Fruit fly (Drosophila melanogaster) whole organism, embryonic: ENCODE results near the gene CG31459.
A peak's percentile ranks its signal among the peaks of the same experiment; 100 is the strongest.

Experiments used
- Ada2b ChIP-seq: fragments of 200-800 bp; sonication (Bioruptor generic); IDR thresholded peaks from 2 replicates; pipeline ENCODE4 v1.3.6; 2022; ENCODE audit warnings: missing biosample characterization, missing genetic modification characterization
- B-H2 ChIP-seq: fragments of 200-800 bp; sonication (Bioruptor generic); optimal IDR thresholded peaks from 2 replicates; lab custom pipeline; 2018; ENCODE audit warnings: missing biosample characterization, mild to moderate bottlenecking, missing genetic modification characterization
- CG10321 ChIP-seq: fragments of 200-800 bp; sonication (Bioruptor generic); IDR thresholded peaks from 2 replicates; pipeline ENCODE4 v1.3.6; 2022; ENCODE audit warnings: missing biosample characterization, missing genetic modification characterization
- CG11398 ChIP-seq: fragments of 200-800 bp; sonication (Bioruptor generic); optimal IDR thresholded peaks from 2 replicates; lab custom pipeline; 2016; ENCODE audit warnings: missing biosample characterization, missing genetic modification characterization
- CG12104 ChIP-seq: fragments of 200-800 bp; sonication (Bioruptor generic); optimal IDR thresholded peaks from 3 replicates; lab custom pipeline; 2016; ENCODE audit warnings: missing biosample characterization, missing genetic modification characterization
- CG12769 ChIP-seq: fragments of 200-800 bp; sonication (Bioruptor generic); optimal IDR thresholded peaks from 2 replicates; lab custom pipeline; 2019; ENCODE audit warnings: missing biosample characterization, mild to moderate bottlenecking, missing genetic modification characterization, moderate library complexity
- CG13123 ChIP-seq: fragments of 200-800 bp; sonication (Bioruptor generic); optimal IDR thresholded peaks from 2 replicates; lab custom pipeline; 2016; ENCODE audit warnings: missing biosample characterization, missing genetic modification characterization
- CG14710 ChIP-seq: fragments of 200-800 bp; sonication (Bioruptor generic); optimal IDR thresholded peaks from 3 replicates; lab custom pipeline; 2019; ENCODE audit warnings: missing biosample characterization, mild to moderate bottlenecking, missing genetic modification characterization, moderate library complexity
- CG17385 ChIP-seq: fragments of 200-800 bp; sonication (Bioruptor generic); optimal IDR thresholded peaks from 3 replicates; lab custom pipeline; 2018; ENCODE audit warnings: missing biosample characterization, mild to moderate bottlenecking, missing genetic modification characterization
- CG1832 ChIP-seq: fragments of 200-800 bp; sonication (Bioruptor generic); optimal IDR thresholded peaks from 2 replicates; lab custom pipeline; 2017; ENCODE audit warnings: missing biosample characterization, mild to moderate bottlenecking, missing genetic modification characterization, inconsistent platforms
- CG2120 ChIP-seq: fragments of 200-800 bp; sonication (Bioruptor generic); optimal IDR thresholded peaks from 3 replicates; lab custom pipeline; 2016; ENCODE audit warnings: missing biosample characterization, missing genetic modification characterization
- CG2712 ChIP-seq: fragments of 200-800 bp; optimal IDR thresholded peaks from 3 replicates; lab custom pipeline; 2019; ENCODE audit warnings: missing biosample characterization, mild to moderate bottlenecking, missing genetic modification characterization, moderate library complexity
- CG3281 ChIP-seq: fragments of 200-800 bp; sonication (Bioruptor generic); optimal IDR thresholded peaks from 3 replicates; lab custom pipeline; 2017; ENCODE audit warnings: missing biosample characterization, mild to moderate bottlenecking, missing genetic modification characterization
- CG4854 ChIP-seq: fragments of 200-800 bp; sonication (Bioruptor generic); optimal IDR thresholded peaks from 2 replicates; lab custom pipeline; 2016; ENCODE audit warnings: missing biosample characterization, missing genetic modification characterization, inconsistent platforms
- CG5245 ChIP-seq: fragments of 200-800 bp; sonication (Bioruptor generic); optimal IDR thresholded peaks from 3 replicates; lab custom pipeline; 2016; ENCODE audit warnings: missing biosample characterization, missing genetic modification characterization
- CG6175 ChIP-seq: fragments of 200-800 bp; sonication (Bioruptor generic); IDR thresholded peaks from 3 replicates; pipeline ENCODE4 v1.3.6; 2022; ENCODE audit warnings: missing biosample characterization, missing genetic modification characterization
- CG6272 ChIP-seq: fragments of 200-800 bp; sonication (Bioruptor generic); IDR thresholded peaks from 2 replicates; pipeline ENCODE4 v1.3.6; 2022; ENCODE audit warnings: missing biosample characterization, missing genetic modification characterization
- CG7745 ChIP-seq: fragments of 200-800 bp; sonication (Bioruptor generic); optimal IDR thresholded peaks from 2 replicates; lab custom pipeline; 2018; ENCODE audit warnings: missing biosample characterization, mild to moderate bottlenecking, missing genetic modification characterization, moderate library complexity
- CG7839 ChIP-seq: fragments of 200-800 bp; sonication (Bioruptor generic); optimal IDR thresholded peaks from 3 replicates; lab custom pipeline; 2018; ENCODE audit warnings: missing biosample characterization, mild to moderate bottlenecking, missing genetic modification characterization, moderate library complexity
- CG9437 ChIP-seq: fragments of 200-800 bp; sonication (Bioruptor generic); optimal IDR thresholded peaks from 2 replicates; lab custom pipeline; 2018; ENCODE audit warnings: missing biosample characterization, mild to moderate bottlenecking, missing genetic modification characterization
- Dbx ChIP-seq: fragments of 200-800 bp; sonication (Bioruptor generic); IDR thresholded peaks from 3 replicates; pipeline ENCODE4 v1.3.6; 2022; ENCODE audit warnings: missing biosample characterization, missing genetic modification characterization
- HLH4C ChIP-seq: fragments of 200-800 bp; sonication (Bioruptor generic); IDR thresholded peaks from 3 replicates; pipeline ENCODE4 v1.3.6; 2022; ENCODE audit warnings: missing biosample characterization, missing genetic modification characterization; ENCODE audit not compliant: partially characterized antibody
- Hsf ChIP-seq: fragments of 200-800 bp; sonication (Bioruptor generic); optimal IDR thresholded peaks from 3 replicates; lab custom pipeline; 2016; ENCODE audit warnings: missing biosample characterization, missing genetic modification characterization
- NFAT ChIP-seq: fragments of 200-800 bp; sonication (Bioruptor generic); IDR thresholded peaks from 2 replicates; pipeline ENCODE4 v1.3.6; 2022; ENCODE audit warnings: missing biosample characterization, missing genetic modification characterization
- Oli ChIP-seq: fragments of 200-800 bp; sonication (Bioruptor generic); optimal IDR thresholded peaks from 2 replicates; lab custom pipeline; 2018; ENCODE audit warnings: missing biosample characterization, mild to moderate bottlenecking, missing genetic modification characterization, moderate library complexity
- Taf1 ChIP-seq: fragments of 200-800 bp; sonication (Bioruptor generic); IDR thresholded peaks from 2 replicates; pipeline ENCODE4 v1.3.6; 2022; ENCODE audit warnings: missing biosample characterization, missing genetic modification characterization
- Vsx1 ChIP-seq: fragments of 200-800 bp; sonication (Bioruptor generic); optimal IDR thresholded peaks from 2 replicates; lab custom pipeline; 2017; ENCODE audit warnings: missing biosample characterization, mild to moderate bottlenecking, missing genetic modification characterization, missing genetic modification reagents
- ac ChIP-seq: fragments of 200-800 bp; sonication (Bioruptor generic); optimal IDR thresholded peaks from 3 replicates; lab custom pipeline; 2017; ENCODE audit warnings: missing biosample characterization, mild to moderate bottlenecking, missing genetic modification characterization
- caup ChIP-seq: fragments of 200-800 bp; sonication (Bioruptor generic); optimal IDR thresholded peaks from 3 replicates; lab custom pipeline; 2017; ENCODE audit warnings: missing biosample characterization, mild to moderate bottlenecking, missing genetic modification characterization, moderate library complexity; ENCODE audit not compliant: severe bottlenecking
- chif ChIP-seq, 2 experiments: fragments of 200-800 bp; sonication (Bioruptor generic); optimal IDR thresholded peaks; 3 replicates each; lab custom pipeline; 2016; ENCODE audit warnings: missing biosample characterization in 2 of 2, missing genetic modification characterization in 2 of 2
- crp ChIP-seq, 2 experiments: fragments of 200-800 bp; sonication (Bioruptor generic); optimal IDR thresholded peaks; 2 replicates in 1 of 2; 3 replicates in 1 of 2; lab custom pipeline; 2017; ENCODE audit warnings: missing biosample characterization in 2 of 2, missing genetic modification characterization in 2 of 2, mild to moderate bottlenecking in 1 of 2, moderate library complexity in 1 of 2
- cwo ChIP-seq: fragments of 200-800 bp; sonication (Bioruptor generic); optimal IDR thresholded peaks from 3 replicates; lab custom pipeline; 2017; ENCODE audit warnings: missing biosample characterization, missing genetic modification characterization, mild to moderate bottlenecking, moderate library complexity, missing genetic modification reagents
- gce ChIP-seq: fragments of 200-800 bp; sonication (Bioruptor generic); IDR thresholded peaks from 3 replicates; pipeline ENCODE4 v1.3.6; 2022; ENCODE audit warnings: missing biosample characterization, missing genetic modification characterization
- grn ChIP-seq: fragments of 200-800 bp; sonication (Bioruptor generic); optimal IDR thresholded peaks from 3 replicates; lab custom pipeline; 2017; ENCODE audit warnings: missing biosample characterization, missing genetic modification characterization
- lab ChIP-seq: fragments of 200-800 bp; sonication (Bioruptor generic); optimal IDR thresholded peaks from 3 replicates; lab custom pipeline; 2017; ENCODE audit warnings: missing biosample characterization, missing genetic modification characterization, mild to moderate bottlenecking, moderate library complexity, missing genetic modification reagents
- luna ChIP-seq: fragments of 200-800 bp; sonication (Bioruptor generic); optimal IDR thresholded peaks from 2 replicates; lab custom pipeline; 2016; ENCODE audit warnings: missing biosample characterization, missing genetic modification characterization
- mld ChIP-seq: fragments of 200-800 bp; sonication (Bioruptor generic); IDR thresholded peaks from 3 replicates; pipeline ENCODE4 v1.3.6; 2022; ENCODE audit warnings: missing biosample characterization, missing genetic modification characterization; ENCODE audit not compliant: partially characterized antibody
- nau ChIP-seq: fragments of 200-800 bp; sonication (Bioruptor generic); optimal IDR thresholded peaks from 3 replicates; lab custom pipeline; 2017; ENCODE audit warnings: missing biosample characterization, mild to moderate bottlenecking, missing genetic modification characterization, missing genetic modification reagents
- oc ChIP-seq: fragments of 200-800 bp; sonication (Bioruptor generic); optimal IDR thresholded peaks from 2 replicates; lab custom pipeline; 2018; ENCODE audit warnings: missing biosample characterization, mild to moderate bottlenecking, missing genetic modification characterization, moderate library complexity
- phol ChIP-seq: fragments of 200-800 bp; sonication (Bioruptor generic); optimal IDR thresholded peaks from 3 replicates; lab custom pipeline; 2018; ENCODE audit warnings: missing biosample characterization, mild to moderate bottlenecking, missing genetic modification characterization, moderate library complexity
- pita ChIP-seq: fragments of 200-800 bp; sonication (Bioruptor generic); optimal IDR thresholded peaks from 2 replicates; lab custom pipeline; 2017; ENCODE audit warnings: missing biosample characterization, mild to moderate bottlenecking, missing genetic modification characterization
- psq ChIP-seq: fragments of 200-800 bp; sonication (Bioruptor generic); optimal IDR thresholded peaks from 2 replicates; lab custom pipeline; 2017; ENCODE audit warnings: missing biosample characterization, missing genetic modification characterization
- run ChIP-seq: fragments of 200-800 bp; sonication (Bioruptor generic); optimal IDR thresholded peaks from 3 replicates; lab custom pipeline; 2018; ENCODE audit warnings: missing biosample characterization, mild to moderate bottlenecking, missing genetic modification characterization
- sens ChIP-seq: fragments of 200-800 bp; sonication (Bioruptor generic); peaks from one replicate; lab custom pipeline; 2016; ENCODE audit warnings: missing biosample characterization, missing genetic modification characterization
- sob ChIP-seq: fragments of 200-800 bp; sonication (Bioruptor generic); IDR thresholded peaks from 2 replicates; pipeline ENCODE4 v1.3.6; 2022; ENCODE audit warnings: missing biosample characterization, missing genetic modification characterization
- sr ChIP-seq: fragments of 200-800 bp; sonication (Bioruptor generic); IDR thresholded peaks from 3 replicates; pipeline ENCODE4 v1.3.6; 2022; ENCODE audit warnings: missing biosample characterization, missing genetic modification characterization
- tin ChIP-seq: fragments of 200-800 bp; sonication (Bioruptor generic); optimal IDR thresholded peaks from 3 replicates; lab custom pipeline; 2016; ENCODE audit warnings: missing biosample characterization, missing genetic modification characterization
- vvl ChIP-seq: fragments of 200-800 bp; sonication (Bioruptor generic); IDR thresholded peaks from 2 replicates; pipeline ENCODE4 v1.3.6; 2022; ENCODE audit warnings: missing biosample characterization, missing genetic modification characterization
- yki ChIP-seq: fragments of >200 bp; optimal IDR thresholded peaks from 3 replicates; lab custom pipeline; 2018

CG31459 gene

dm6 chr3R:19847591-19848256 lies 7.1 kb downstream of the CG31459 start (continued):
- no peak for TF ChIP-seq ac (GFP tag; lab: Kevin White, UChicago)
- TF ChIP-seq Vsx1 (GFP tag; lab: Kevin White, UChicago): peak; percentile 60
- TF ChIP-seq CG12769 (tag; lab: Kevin White, UChicago): no peak
- peak; percentile 51 for TF ChIP-seq B-H2 (GFP tag; lab: Kevin White, UChicago)
- TF ChIP-seq crp (GFP tag; optimal IDR thresholded peaks at IDR 0.05; lab: Kevin White, UChicago): peak in 1 of 2 experiments; percentile 72
- peak; percentile 75 for TF ChIP-seq psq (GFP tag; lab: Kevin White, UChicago)
- TF ChIP-seq HLH4C: no peak
- TF ChIP-seq oc (tag; lab: Kevin White, UChicago): peak; percentile 60
- peak; percentile 69 for TF ChIP-seq vvl
- no peak for TF ChIP-seq nau
- TF ChIP-seq phol: no peak
- peak; percentile 20; the same call in 1 of the 3 replicates for TF ChIP-seq sr (GFP tag; lab: Robert Waterston, UW)
- no peak for TF ChIP-seq CG11398 (GFP tag; lab: Kevin White, UChicago)
- no peak for TF ChIP-seq Ada2b
- TF ChIP-seq grn (GFP tag; lab: Kevin White, UChicago): peak; percentile 12
- TF ChIP-seq CG7839: no peak
- no peak for TF ChIP-seq yki
- TF ChIP-seq CG13123 (GFP tag; lab: Kevin White, UChicago): no peak
- no peak for TF ChIP-seq mld (GFP tag; lab: Robert Waterston, UW)
- no peak for TF ChIP-seq CG6272 (GFP tag; lab: Robert Waterston, UW)
- TF ChIP-seq CG10321 (GFP tag; lab: Robert Waterston, UW): no peak
- TF ChIP-seq luna (GFP tag; lab: Kevin White, UChicago): no peak
- TF ChIP-seq cwo: peak; percentile 18
- no peak for TF ChIP-seq CG2712

dm6 chr3R:19858017-19858659 lies 17.5 kb downstream of the CG31459 start:
- TF ChIP-seq NFAT (peak; percentile 41; the same call in 1 of the 2 replicates), pita (GFP tag; lab: Kevin White, UChicago) (no peak), Oli (tag; lab: Kevin White, UChicago) (no peak), gce (no peak), CG9437 (GFP tag; lab: Kevin White, UChicago) (no peak), chif (GFP tag; optimal IDR thresholded peaks at IDR 0.05; lab: Kevin White, UChicago) (peak in 1 of 2 experiments; percentile 19), CG3281 (GFP tag; lab: Kevin White, UChicago) (peak; percentile 68), CG14710 (peak; percentile 5), CG17385 (GFP tag; lab: Kevin White, UChicago) (peak; percentile 3), caup (GFP tag; lab: Kevin White, UChicago) (peak; percentile 71), Dbx (GFP tag; lab: Robert Waterston, UW) (peak; percentile 68; the same call in 2 of the 3 replicates), CG2120 (peak; percentile 62), Hsf (GFP tag; lab: Kevin White, UChicago) (no peak), CG6175 (no peak), sens (GFP tag; lab: Kevin White, UChicago) (peak; percentile 68), run (tag; lab: Kevin White, UChicago) (no peak), CG1832 (GFP tag; lab: Kevin White, UChicago) (no peak), sob (peak; percentile 54; the same call in 1 of the 2 replicates), CG5245 (no peak), Taf1 (GFP tag; lab: Robert Waterston, UW) (no peak), lab (GFP tag; lab: Kevin White, UChicago) (peak; percentile 86), CG11398 (GFP tag; lab: Kevin White, UChicago) (no peak), CG4854 (peak; percentile 33), tin (no peak), CG12104 (peak; percentile 14), CG7745 (tag; lab: Kevin White, UChicago) (peak; percentile 44)
